Worm (Caenorhabditis elegans) whole organism, midembryonic: ENCODE measurements around the gene R04B5.5.

Experiments used
- cog-1 ChIP-seq: sonication (generic microtip); optimal IDR thresholded peaks from 2 replicates; lab custom pipeline; 2016; ENCODE audit warnings: missing genetic modification characterization, missing compliant biosample characterization
- flt-1 ChIP-seq: fragments of 200-800 bp; sonication (Bioruptor generic); IDR thresholded peaks from 2 replicates; pipeline ENCODE4 v1.3.6; 2022; ENCODE audit warnings: missing genetic modification characterization, missing compliant biosample characterization
- med-1 ChIP-seq: sonication (generic microtip); optimal IDR thresholded peaks from 2 replicates; lab custom pipeline; 2017; ENCODE audit warnings: missing genetic modification characterization, mild to moderate bottlenecking, missing compliant biosample characterization, antibody characterized with exemption, missing genetic modification reagents; ENCODE audit not compliant: insufficient read depth
- ref-1 ChIP-seq: fragments of 200-800 bp; sonication (Bioruptor generic); conservative IDR thresholded peaks from 2 replicates; pipeline ENCODE4 v1.3.6; 2022; ENCODE audit warnings: missing genetic modification reagents, missing genetic modification characterization, missing compliant biosample characterization
- tab-1 ChIP-seq: fragments of 200-800 bp; sonication (Bioruptor generic); IDR thresholded peaks from 2 replicates; pipeline ENCODE4 v1.3.6; 2022; ENCODE audit warnings: missing genetic modification characterization, missing compliant biosample characterization

DNA sequence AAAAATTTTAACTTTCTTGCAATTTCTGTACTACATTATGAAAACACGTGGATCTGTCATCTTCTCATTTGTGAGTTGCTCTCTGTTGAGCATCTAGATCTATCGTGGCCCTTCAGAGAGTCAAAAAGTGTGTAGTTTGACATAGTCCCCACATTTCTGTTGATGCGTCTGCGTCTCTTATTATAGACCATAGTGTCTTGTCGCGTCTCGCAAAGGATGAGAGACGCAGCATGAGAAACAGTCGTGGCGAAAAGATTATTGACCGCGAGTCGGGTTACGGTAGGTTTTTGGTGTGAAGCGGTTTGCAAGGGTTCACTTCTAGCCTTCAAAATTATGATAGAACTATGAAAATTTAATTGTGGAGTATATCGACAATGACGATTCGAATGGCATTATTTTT, 45.0 kb upstream of the R04B5.5 start:
- TF ChIP-seq tab-1 (GFP tag; lab: Robert Waterston, UW) (no peak), flt-1 (0 out of 2 replicates have a peak, but pooled peaks have one; percentile 34), med-1 (no peak), ref-1 (no peak), cog-1 (peak; percentile 63)
